Worm (Caenorhabditis elegans) whole organism, young adult: ENCODE measurements around the gene cpna-2.

ENCODE experiments used
- F57A8.1 ChIP-seq: fragments of 200-800 bp; sonication (Bioruptor generic); optimal IDR thresholded peaks from 2 replicates; lab custom pipeline; 2018; ENCODE audit warnings: mild to moderate bottlenecking, missing genetic modification characterization, moderate library complexity, missing compliant biosample characterization
- K11D2.4 ChIP-seq: fragments of 200-800 bp; sonication (Bioruptor generic); IDR thresholded peaks from 2 replicates; pipeline ENCODE4 v1.3.6; 2022; ENCODE audit warnings: missing genetic modification reagents, missing genetic modification characterization, missing compliant biosample characterization
- T07F8.4 ChIP-seq: sonication (generic microtip); optimal IDR thresholded peaks from 2 replicates; lab custom pipeline; 2016; ENCODE audit warnings: mild to moderate bottlenecking, missing genetic modification characterization, moderate library complexity, missing compliant biosample characterization
- Y56A3A.18 ChIP-seq: fragments of 200-800 bp; sonication (Bioruptor generic); IDR thresholded peaks from 2 replicates; pipeline ENCODE4 v1.3.6; 2022; ENCODE audit warnings: missing genetic modification reagents, missing genetic modification characterization, missing compliant biosample characterization
- atf-7 ChIP-seq: sonication (generic microtip); optimal IDR thresholded peaks from 2 replicates; lab custom pipeline; 2017; ENCODE audit warnings: mild to moderate bottlenecking, missing genetic modification characterization, missing compliant biosample characterization
- attf-3 ChIP-seq: fragments of 200-800 bp; sonication (Bioruptor generic); conservative IDR thresholded peaks from 2 replicates; pipeline ENCODE4 v1.3.6; 2022; ENCODE audit warnings: missing genetic modification reagents, missing genetic modification characterization, missing compliant biosample characterization
- attf-5 ChIP-seq: fragments of 200-800 bp; sonication (Bioruptor generic); optimal IDR thresholded peaks from 2 replicates; lab custom pipeline; 2018; ENCODE audit warnings: mild to moderate bottlenecking, missing genetic modification characterization, missing compliant biosample characterization
- attf-6 ChIP-seq: fragments of 200-800 bp; sonication (Bioruptor generic); IDR thresholded peaks from 2 replicates; pipeline ENCODE4 v1.3.6; 2022; ENCODE audit warnings: missing genetic modification reagents, missing genetic modification characterization, missing compliant biosample characterization
- cebp-1 ChIP-seq, 2 experiments: fragments of 200-800 bp in 1 of 2; sonication (Bioruptor generic) in 1 of 2; sonication (generic microtip) in 1 of 2; IDR thresholded peaks in 1 of 2; optimal IDR thresholded peaks in 1 of 2; 2 replicates each; pipeline versions ENCODE4 v1.3.6 to Lab custom; 2017 to 2022; ENCODE audit warnings: missing compliant biosample characterization in 2 of 2, missing genetic modification characterization in 2 of 2, mild to moderate bottlenecking in 1 of 2, missing genetic modification reagents in 1 of 2, moderate library complexity in 1 of 2
- cebp-2 ChIP-seq: fragments of 200-800 bp; sonication (Bioruptor generic); IDR thresholded peaks from 2 replicates; pipeline ENCODE4 v1.3.6; 2022; ENCODE audit warnings: missing genetic modification characterization, missing compliant biosample characterization
- ceh-79 ChIP-seq: sonication (generic microtip); optimal IDR thresholded peaks from 2 replicates; lab custom pipeline; 2017; ENCODE audit warnings: mild to moderate bottlenecking, missing genetic modification characterization, missing compliant biosample characterization
- chd-7 ChIP-seq: sonication (generic microtip); optimal IDR thresholded peaks from 2 replicates; lab custom pipeline; 2016; ENCODE audit warnings: mild to moderate bottlenecking, missing genetic modification characterization, moderate library complexity, missing compliant biosample characterization
- dox-1 ChIP-seq: fragments of 200-800 bp; sonication (Bioruptor generic); IDR thresholded peaks from 2 replicates; pipeline ENCODE4 v1.3.6; 2022; ENCODE audit warnings: missing genetic modification reagents, missing genetic modification characterization, missing compliant biosample characterization
- dpl-1 ChIP-seq: fragments of 150-350 bp; optimal IDR thresholded peaks from 2 replicates; lab custom pipeline; 2014; ENCODE audit warnings: missing biosample characterization, missing genetic modification reagents, missing genetic modification characterization
- ekl-4 ChIP-seq: fragments of 200-800 bp; sonication (Bioruptor generic); IDR thresholded peaks from 2 replicates; pipeline ENCODE4 v1.3.6; 2022; ENCODE audit warnings: missing genetic modification reagents, missing genetic modification characterization, missing compliant biosample characterization
- ets-4 ChIP-seq: fragments of 200-800 bp; sonication (Bioruptor generic); optimal IDR thresholded peaks from 2 replicates; lab custom pipeline; 2018; ENCODE audit warnings: mild to moderate bottlenecking, missing genetic modification characterization, missing compliant biosample characterization
- hlh-12 ChIP-seq: sonication (generic microtip); optimal IDR thresholded peaks from 2 replicates; lab custom pipeline; 2016; ENCODE audit warnings: missing genetic modification characterization, missing compliant biosample characterization
- hmg-1.2 ChIP-seq: fragments of 200-800 bp; sonication (Bioruptor generic); IDR thresholded peaks from 2 replicates; pipeline ENCODE4 v1.3.6; 2022; ENCODE audit warnings: missing genetic modification reagents, missing genetic modification characterization, missing compliant biosample characterization
- hrde-1 ChIP-seq: sonication (generic microtip); optimal IDR thresholded peaks from 2 replicates; lab custom pipeline; 2016; ENCODE audit warnings: missing genetic modification characterization, mild to moderate bottlenecking, missing compliant biosample characterization, moderate library complexity, missing genotype, missing genetic modification reagents, borderline replicate concordance
- hsf-1 ChIP-seq: fragments of 200-800 bp; sonication (Bioruptor generic); IDR thresholded peaks from 2 replicates; pipeline ENCODE4 v1.3.6; 2022; ENCODE audit warnings: missing genetic modification reagents, missing genetic modification characterization, missing compliant biosample characterization
- let-607 ChIP-seq, 2 experiments: fragments of 200-800 bp in 1 of 2; sonication (Bioruptor generic) in 1 of 2; sonication (generic microtip) in 1 of 2; optimal IDR thresholded peaks; 2 replicates each; lab custom pipeline; 2016 to 2018; ENCODE audit warnings: mild to moderate bottlenecking in 2 of 2, missing compliant biosample characterization in 2 of 2, missing genetic modification characterization in 2 of 2, moderate library complexity in 2 of 2, missing genotype in 1 of 2
- lin-35 ChIP-seq, 3 experiments: fragments of 150-350 bp in 2 of 3; sonication (generic microtip) in 1 of 3; optimal IDR thresholded peaks; 2 replicates each; lab custom pipeline; 2014 to 2018; ENCODE audit warnings: missing biosample characterization in 3 of 3, missing genetic modification characterization in 3 of 3, missing genetic modification reagents in 3 of 3
- lin-40 ChIP-seq: sonication (generic microtip); optimal IDR thresholded peaks from 2 replicates; lab custom pipeline; 2016; ENCODE audit warnings: missing genetic modification characterization, mild to moderate bottlenecking, missing compliant biosample characterization, missing genotype, missing genetic modification reagents
- lin-54 ChIP-seq: fragments of 200-800 bp; sonication (Bioruptor generic); optimal IDR thresholded peaks from 2 replicates; lab custom pipeline; 2018; ENCODE audit warnings: mild to moderate bottlenecking, missing genetic modification characterization, missing compliant biosample characterization
- lir-1 ChIP-seq: fragments of 200-800 bp; sonication (Bioruptor generic); conservative IDR thresholded peaks from 2 replicates; pipeline ENCODE4 v1.3.6; 2022; ENCODE audit warnings: missing genetic modification reagents, missing genetic modification characterization, missing compliant biosample characterization
- lsl-1 ChIP-seq: fragments of 200-800 bp; sonication (Bioruptor generic); optimal IDR thresholded peaks from 2 replicates; lab custom pipeline; 2018; ENCODE audit warnings: mild to moderate bottlenecking, missing genetic modification characterization, moderate library complexity, missing compliant biosample characterization
- lsy-27 ChIP-seq: sonication (generic microtip); optimal IDR thresholded peaks from 2 replicates; lab custom pipeline; 2017; ENCODE audit warnings: missing genetic modification characterization, mild to moderate bottlenecking, missing compliant biosample characterization, antibody characterized with exemption, missing genotype, borderline replicate concordance; ENCODE audit not compliant: insufficient read depth
- madf-3 ChIP-seq: fragments of 200-800 bp; sonication (Bioruptor generic); IDR thresholded peaks from 2 replicates; pipeline ENCODE4 v1.3.6; 2022; ENCODE audit warnings: missing genetic modification reagents, missing genetic modification characterization, missing compliant biosample characterization
- madf-6 ChIP-seq: fragments of 200-800 bp; sonication (Bioruptor generic); IDR thresholded peaks from 2 replicates; pipeline ENCODE4 v1.3.6; 2022; ENCODE audit warnings: missing genetic modification reagents, missing genetic modification characterization, missing compliant biosample characterization
- mel-28 ChIP-seq: sonication (generic microtip); optimal IDR thresholded peaks from 2 replicates; lab custom pipeline; 2016; ENCODE audit warnings: borderline replicate concordance, mild to moderate bottlenecking, missing genetic modification characterization, missing compliant biosample characterization
- nfyb-1 ChIP-seq: fragments of 200-800 bp; sonication (Bioruptor generic); IDR thresholded peaks from 2 replicates; pipeline ENCODE4 v1.3.6; 2022; ENCODE audit warnings: missing genetic modification reagents, missing genetic modification characterization, missing compliant biosample characterization
- nhr-27 ChIP-seq: fragments of 200-800 bp; sonication (Bioruptor generic); optimal IDR thresholded peaks from 2 replicates; lab custom pipeline; 2018; ENCODE audit warnings: mild to moderate bottlenecking, missing genetic modification characterization, moderate library complexity, missing compliant biosample characterization
- nhr-80 ChIP-seq: sonication (generic microtip); optimal IDR thresholded peaks from 2 replicates; lab custom pipeline; 2016; ENCODE audit warnings: missing genetic modification characterization, missing compliant biosample characterization
- rcor-1 ChIP-seq: fragments of 200-800 bp; sonication (Bioruptor generic); IDR thresholded peaks from 2 replicates; pipeline ENCODE4 v1.3.6; 2022; ENCODE audit warnings: missing genetic modification reagents, missing genetic modification characterization, missing compliant biosample characterization
- rpc-1 ChIP-seq, 2 experiments: fragments of 150-350 bp in 1 of 2; sonication (generic microtip) in 1 of 2; optimal IDR thresholded peaks; 2 replicates each; lab custom pipeline; 2014 to 2018; ENCODE audit warnings: missing biosample characterization in 1 of 2, missing genetic modification characterization in 1 of 2, missing genetic modification reagents in 1 of 2, missing genotype in 1 of 2
- sea-2 ChIP-seq: fragments of 200-800 bp; sonication (Bioruptor generic); IDR thresholded peaks from 2 replicates; pipeline ENCODE4 v1.3.6; 2022; ENCODE audit warnings: missing genetic modification characterization, missing compliant biosample characterization
- snpc-4 ChIP-seq, 5 experiments: fragments of 150-350 bp in 1 of 5; sonication (generic microtip) in 4 of 5; optimal IDR thresholded peaks; 2 replicates each; lab custom pipeline; 2014 to 2018; ENCODE audit warnings: missing genetic modification characterization in 5 of 5, missing biosample characterization in 3 of 5, antibody characterized with exemption in 2 of 5, mild to moderate bottlenecking in 2 of 5, missing compliant biosample characterization in 2 of 5, missing genotype in 2 of 5, moderate library complexity in 2 of 5, missing genetic modification reagents in 1 of 5
- tbp1 ChIP-seq: fragments of 200-800 bp; sonication (Bioruptor generic); optimal IDR thresholded peaks from 2 replicates; lab custom pipeline; 2018; ENCODE audit warnings: mild to moderate bottlenecking, missing genetic modification characterization, missing compliant biosample characterization
- tbx-9 ChIP-seq: sonication (generic microtip); optimal IDR thresholded peaks from 2 replicates; lab custom pipeline; 2016; ENCODE audit warnings: borderline replicate concordance, missing genetic modification characterization, inconsistent platforms, missing compliant biosample characterization
- ztf-28 ChIP-seq: fragments of 200-800 bp; sonication (Bioruptor generic); IDR thresholded peaks from 2 replicates; pipeline ENCODE4 v1.3.6; 2022; ENCODE audit warnings: missing genetic modification reagents, missing genetic modification characterization, missing compliant biosample characterization
- ztf-3 ChIP-seq: fragments of 200-800 bp; sonication (Bioruptor generic); optimal IDR thresholded peaks from 2 replicates; lab custom pipeline; 2018; ENCODE audit warnings: mild to moderate bottlenecking, missing genetic modification characterization, missing compliant biosample characterization

Gene cpna-2

ce11 chrII:7776232-7776631 lies 51.5 kb downstream of the cpna-2 start:
- no peak for TF ChIP-seq tbx-9 (tag; lab: Kevin White, UChicago)
- 0 out of 2 replicates have a peak, but pooled peaks have one; percentile 9 for TF ChIP-seq hsf-1 (GFP tag; lab: Robert Waterston, UW)

ce11 chrII:7776715-7777114 lies 52.0 kb downstream of the cpna-2 start:
- TF ChIP-seq hsf-1 (GFP tag; lab: Robert Waterston, UW) (no peak), dox-1 (GFP tag; lab: Robert Waterston, UW) (no peak), attf-5 (GFP tag; lab: Kevin White, UChicago) (no peak), chd-7 (tag; lab: Kevin White, UChicago) (no peak), lsl-1 (GFP tag; lab: Kevin White, UChicago) (no peak), tbx-9 (tag; lab: Kevin White, UChicago) (no peak), ztf-28 (GFP tag; lab: Robert Waterston, UW) (no peak), atf-7 (no peak), nhr-27 (tag; lab: Kevin White, UChicago) (no peak), hrde-1 (no peak), K11D2.4 (GFP tag; lab: Robert Waterston, UW) (0 out of 2 replicates have a peak, but pooled peaks have one; percentile 16), ekl-4 (GFP tag; lab: Robert Waterston, UW) (no peak), dpl-1 (GFP tag; lab: Kevin White, UChicago) (no peak), madf-3 (no peak), rpc-1 (optimal IDR thresholded peaks at IDR 0.05; lab: Kevin White, UChicago) (no peak), rpc-1 (tag; optimal IDR thresholded peaks at IDR 0.05; lab: Kevin White, UChicago) (no peak), madf-6 (GFP tag; lab: Robert Waterston, UW) (no peak), hmg-1.2 (GFP tag; lab: Robert Waterston, UW) (no peak), T07F8.4 (tag; lab: Kevin White, UChicago) (no peak), sea-2 (no peak), lsy-27 (tag; lab: Kevin White, UChicago) (no peak), ets-4 (GFP tag; lab: Kevin White, UChicago) (peak; percentile 14), lir-1 (no peak), lin-40 (no peak), lin-54 (GFP tag; lab: Kevin White, UChicago) (no peak), nfyb-1 (GFP tag; lab: Robert Waterston, UW) (peak; percentile 25; the same call in 1 of the 2 replicates), rcor-1 (GFP tag; lab: Robert Waterston, UW) (no peak), ztf-3 (GFP tag; lab: Kevin White, UChicago) (no peak), F57A8.1 (no peak), mel-28 (tag; lab: Kevin White, UChicago) (no peak), cebp-2 (GFP tag; lab: Robert Waterston, UW) (0 out of 2 replicates have a peak, but pooled peaks have one; percentile 26)

- TF ChIP-seq madf-3 (no peak), hlh-12 (tag; lab: Kevin White, UChicago) (no peak), Y56A3A.18 (GFP tag; lab: Robert Waterston, UW) (peak; percentile 26; the same call in 1 of the 2 replicates), attf-5 (GFP tag; lab: Kevin White, UChicago) (no peak), let-607 (tag; optimal IDR thresholded peaks at IDR 0.05; lab: Kevin White, UChicago) (peak in 1 of 2 experiments; percentile 13), attf-6 (GFP tag; lab: Robert Waterston, UW) (no peak), cebp-1 (GFP tag; IDR thresholded peaks at IDR 0.05; lab: Robert Waterston, UW) (no peak), cebp-1 (tag; optimal IDR thresholded peaks at IDR 0.05; lab: Kevin White, UChicago) (peak; percentile 22), lin-35 (GFP tag; optimal IDR thresholded peaks at IDR 0.05; lab: Kevin White, UChicago) (peak in 1 of 3 experiments; percentile 41), snpc-4 (GFP tag; optimal IDR thresholded peaks at IDR 0.05; lab: Kevin White, UChicago) (no peak), snpc-4 (tag; optimal IDR thresholded peaks at IDR 0.05; lab: Kevin White, UChicago) (no peak), K11D2.4 (GFP tag; lab: Robert Waterston, UW) (0 out of 2 replicates have a peak, but pooled peaks have one; percentile 41), ceh-79 (tag; lab: Kevin White, UChicago) (no peak), nhr-80 (peak; percentile 71), attf-3 (GFP tag; lab: Robert Waterston, UW) (no peak), tbp1 (GFP tag; lab: Kevin White, UChicago) (peak; percentile 2)
Observed at ce11 chrII:7777320-7777978, 52.7 kb downstream of the cpna-2 start, which contains the start of gene mthf-1. TSS of gene mthf-1 (minus strand) at chrII:7777823.
